Fruit fly (Drosophila melanogaster): ENCODE results near the gene Wee1.
A peak's percentile ranks its signal among the peaks of the same experiment; 100 is the strongest.

Gene Wee1

DNA sequence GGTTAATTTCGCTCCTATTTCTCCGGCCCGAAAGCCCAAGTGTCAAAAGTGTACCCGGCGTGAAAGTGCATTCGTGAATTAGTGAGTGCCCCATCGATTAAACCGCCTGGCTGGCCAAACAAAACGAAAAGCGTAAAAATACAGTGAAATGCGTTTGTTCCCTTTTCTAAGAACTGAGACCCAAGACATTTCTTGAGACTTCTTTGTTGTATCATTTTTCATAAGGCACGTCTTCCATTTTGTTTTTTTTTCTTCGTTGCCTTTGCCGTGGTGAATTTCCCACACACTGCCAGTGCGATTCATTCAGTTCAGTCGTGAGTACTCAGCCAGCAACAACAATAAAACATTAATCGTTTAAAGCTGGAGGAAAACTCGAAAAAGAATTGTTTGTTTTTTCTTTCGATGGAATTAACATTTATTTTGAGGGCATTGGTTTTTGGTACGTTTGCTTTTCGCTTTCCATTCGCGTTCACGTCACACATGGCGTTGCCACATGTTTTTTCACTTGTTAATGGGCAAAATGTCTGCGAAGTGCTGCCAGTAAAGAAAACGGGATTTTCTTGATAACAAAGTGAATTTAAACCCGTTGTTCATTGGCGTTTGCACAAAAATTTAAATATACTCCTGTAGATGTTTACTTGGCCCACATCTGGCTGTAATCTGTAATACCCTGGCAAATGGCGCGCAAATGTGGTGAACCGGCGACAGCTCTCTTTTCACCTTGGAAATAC, 7.6 kb upstream of the Wee1 start:
- no peak for TF ChIP-seq Ets98B (GFP tag; IDR thresholded peaks at IDR 0.05)
- no peak for TF ChIP-seq CG13204 (GFP tag; optimal IDR thresholded peaks at IDR 0.05)
- peak; percentile 96 for TF ChIP-seq EcR (GFP tag; optimal IDR thresholded peaks at IDR 0.05)
- TF ChIP-seq CG8301 (tag; optimal IDR thresholded peaks at IDR 0.05) = peak; percentile 14
- TF ChIP-seq Snoo (tag; optimal IDR thresholded peaks at IDR 0.05) = no peak
- no peak for TF ChIP-seq rn (GFP tag; IDR thresholded peaks at IDR 0.05)
- no peak for TF ChIP-seq D1 (tag; optimal IDR thresholded peaks at IDR 0.05)
- no peak for TF ChIP-seq CG10348 (GFP tag; IDR thresholded peaks at IDR 0.05)
- TF ChIP-seq CG4496 (GFP tag; IDR thresholded peaks at IDR 0.05) = 0 out of 3 replicates have a peak, but pooled peaks have one; percentile 18
- TF ChIP-seq Pif1B (GFP tag; optimal IDR thresholded peaks at IDR 0.05) = peak; percentile 3
- no peak for TF ChIP-seq CG17806 (tag; optimal IDR thresholded peaks at IDR 0.05)
- TF ChIP-seq CG32121 (GFP tag; IDR thresholded peaks at IDR 0.05) = no peak
- peak; percentile 48; the same call in 1 of the 2 replicates for TF ChIP-seq CG12605 (GFP tag; IDR thresholded peaks at IDR 0.05)
- TF ChIP-seq CG15710 (tag; optimal IDR thresholded peaks at IDR 0.05) = no peak
- peak; percentile 10 for TF ChIP-seq gl (tag; optimal IDR thresholded peaks at IDR 0.05)
- TF ChIP-seq CG8159 (tag; optimal IDR thresholded peaks at IDR 0.05) = peak; percentile 29
- TF ChIP-seq CG14655 (GFP tag; optimal IDR thresholded peaks at IDR 0.05) = no peak
- TF ChIP-seq Pif1A (GFP tag; optimal IDR thresholded peaks at IDR 0.05) = no peak
- no peak for TF ChIP-seq fd96Ca (GFP tag; IDR thresholded peaks at IDR 0.05)
- TF ChIP-seq CG34367 (tag; optimal IDR thresholded peaks at IDR 0.05) = no peak
- TF ChIP-seq CG9948 (tag; optimal IDR thresholded peaks at IDR 0.05) = no peak

DNA sequence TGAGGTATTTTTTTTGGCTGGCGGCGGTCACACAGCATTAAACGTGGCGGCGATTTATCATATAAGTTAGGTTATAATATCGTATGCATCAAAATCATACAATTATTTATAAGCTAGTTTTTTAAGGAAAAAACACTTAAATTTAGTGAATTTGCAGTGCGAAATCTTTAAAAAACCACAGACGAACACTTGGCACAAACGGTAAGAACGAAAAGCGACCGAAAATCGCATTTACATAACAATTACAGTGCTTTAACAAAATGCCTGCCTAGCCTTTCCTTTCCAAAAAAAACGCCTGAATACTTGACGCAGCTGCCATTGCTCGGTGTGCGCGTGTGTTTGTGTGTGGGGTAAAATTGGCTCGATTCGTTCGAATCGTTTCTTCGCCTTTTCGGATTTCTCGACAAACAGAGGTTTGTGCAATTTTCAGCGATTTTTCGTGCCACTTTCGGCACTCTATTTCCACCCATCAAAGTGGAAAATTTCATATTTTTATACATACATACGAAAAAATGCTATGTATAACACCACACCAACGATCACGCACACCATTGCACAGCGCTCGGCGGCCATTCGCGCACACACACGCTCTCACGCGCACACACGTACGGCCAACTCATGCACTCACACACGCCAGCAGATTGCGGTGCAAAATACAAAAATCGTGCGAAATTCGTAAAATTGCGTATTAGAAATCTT, 6.9 kb upstream of the Wee1 start, which contains the start of gene Hrb27C:
Gene Hrb27C, plus strand, starts transcription at position 44 of the 699 bp plus-strand sequence.
- TF ChIP-seq CG32121 (GFP tag; IDR thresholded peaks at IDR 0.05) (no peak), Ets98B (GFP tag; IDR thresholded peaks at IDR 0.05) (peak; percentile 33; the same call in 1 of the 2 replicates)

DNA sequence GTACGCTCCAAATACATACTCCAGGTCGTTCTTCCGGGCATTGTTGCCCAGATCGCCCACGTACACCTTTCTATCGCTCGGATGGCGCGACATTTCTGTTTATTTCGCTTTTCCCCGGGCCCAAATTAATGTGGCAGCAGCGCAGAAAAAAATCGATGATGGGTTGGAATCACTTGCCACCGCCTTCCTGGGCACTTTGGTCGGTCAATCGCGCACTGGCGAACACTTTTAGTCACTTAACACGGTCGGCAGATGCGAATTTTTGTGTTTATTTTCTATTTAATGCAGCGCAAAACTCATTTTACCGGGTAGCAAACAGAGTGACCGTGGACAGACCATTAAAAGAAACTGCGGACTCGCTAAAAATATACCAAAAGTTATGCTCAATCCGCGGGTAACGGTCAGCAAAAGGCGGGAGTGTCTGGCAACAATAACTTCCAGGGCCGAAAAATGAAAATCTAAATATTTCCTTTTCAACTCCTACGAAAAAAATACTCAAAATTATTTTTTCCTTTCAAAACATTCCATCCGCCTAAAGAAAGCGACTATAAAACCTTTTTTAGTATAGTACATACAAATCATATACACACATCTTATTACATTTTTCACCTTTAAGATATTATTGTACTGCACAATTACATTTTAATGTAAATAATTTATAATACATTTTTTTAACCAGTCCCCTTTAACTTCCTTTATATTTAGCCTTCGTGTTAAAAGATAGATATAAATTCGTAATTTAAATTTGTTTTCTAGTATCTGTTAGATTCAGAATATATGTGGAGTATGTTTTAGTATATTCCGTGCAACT, 6.1 kb upstream of the Wee1 start, which contains the start of gene x16:
Gene x16, minus strand, starts transcription at position 361 of the 811 bp plus-strand sequence.
- TF ChIP-seq Ets98B (GFP tag; IDR thresholded peaks at IDR 0.05) (no peak), CG15710 (tag; optimal IDR thresholded peaks at IDR 0.05) (no peak), D1 (tag; optimal IDR thresholded peaks at IDR 0.05) (no peak), CG10348 (GFP tag; IDR thresholded peaks at IDR 0.05) (no peak), CG14655 (GFP tag; optimal IDR thresholded peaks at IDR 0.05) (no peak), CG8159 (tag; optimal IDR thresholded peaks at IDR 0.05) (peak; percentile 13), CG34367 (tag; optimal IDR thresholded peaks at IDR 0.05) (no peak), Snoo (tag; optimal IDR thresholded peaks at IDR 0.05) (no peak)

DNA sequence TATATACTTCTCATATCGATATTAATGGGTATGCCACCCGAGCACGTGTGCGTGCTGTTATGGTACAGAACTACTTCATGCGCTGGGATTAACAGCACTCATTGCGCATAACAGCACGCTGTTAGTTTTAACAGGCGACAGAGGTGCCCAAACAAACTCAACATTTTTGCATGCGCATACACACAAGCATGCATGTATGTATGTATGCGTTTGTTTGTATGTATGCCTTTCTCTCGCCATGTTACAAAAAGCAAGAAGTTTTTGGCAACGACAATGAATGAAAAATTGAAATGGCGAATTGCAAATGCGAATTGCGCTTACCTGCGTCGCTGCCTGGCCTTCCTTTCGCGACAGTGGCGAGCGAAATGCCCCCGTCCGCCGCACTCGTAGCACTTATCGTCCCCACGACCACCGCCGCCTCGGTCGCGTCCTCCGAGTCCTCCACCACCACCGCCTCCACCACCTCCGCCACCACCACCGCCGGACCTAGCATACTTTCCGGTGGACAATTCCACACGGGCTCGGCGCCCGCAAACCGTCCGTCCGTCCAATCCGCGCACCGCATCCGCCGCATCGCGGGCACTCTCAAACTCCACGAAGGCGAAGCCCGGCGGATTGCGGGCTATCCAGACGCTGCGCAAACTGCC, 5.4 kb upstream of the Wee1 start:
- TF ChIP-seq CG9948 (tag; optimal IDR thresholded peaks at IDR 0.05) = no peak
- TF ChIP-seq CG15710 (tag; optimal IDR thresholded peaks at IDR 0.05) = peak; percentile 4

DNA sequence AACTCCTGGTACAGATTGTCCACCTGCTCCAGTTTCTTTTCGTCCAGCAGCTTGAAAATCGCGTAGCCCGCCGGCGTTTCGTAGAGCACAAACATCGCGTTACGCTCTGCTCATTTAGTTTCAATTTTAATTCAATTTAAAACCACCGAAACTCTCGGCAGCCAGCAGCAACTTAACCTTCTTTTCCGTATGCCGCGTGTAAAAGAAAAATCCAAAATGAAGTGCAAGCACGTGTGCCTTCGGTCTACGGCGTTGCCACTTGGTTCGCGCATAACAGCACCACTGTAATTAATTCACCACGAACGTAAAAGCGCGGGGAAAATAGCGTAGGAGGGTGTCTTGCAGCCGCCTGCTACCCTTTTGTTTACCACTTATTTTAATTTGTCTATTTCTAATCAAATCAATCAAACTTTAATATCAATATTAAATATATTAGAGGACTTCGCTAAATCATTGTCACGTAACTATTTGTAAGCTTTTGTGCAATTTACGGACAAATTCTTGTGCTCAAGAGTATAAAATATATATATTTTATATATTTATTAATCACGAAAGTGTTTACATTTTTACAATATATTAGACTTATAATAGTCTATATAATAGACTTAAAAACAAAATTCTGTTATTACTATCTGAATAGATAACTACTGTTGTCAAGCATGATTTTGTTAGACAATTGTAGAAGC, 4.7 kb upstream of the Wee1 start, which contains the start of gene nop5:
Gene nop5, minus strand, starts transcription at position 227 of the 686 bp plus-strand sequence.
- peak; percentile 50 for TF ChIP-seq Snoo (tag; optimal IDR thresholded peaks at IDR 0.05)
- no peak for TF ChIP-seq CG32121 (GFP tag; IDR thresholded peaks at IDR 0.05)
- TF ChIP-seq CG15710 (tag; optimal IDR thresholded peaks at IDR 0.05) = peak; percentile 67
- no peak for TF ChIP-seq CG8301 (tag; optimal IDR thresholded peaks at IDR 0.05)
- TF ChIP-seq CG17806 (tag; optimal IDR thresholded peaks at IDR 0.05) = peak; percentile 44
- TF ChIP-seq CG9948 (tag; optimal IDR thresholded peaks at IDR 0.05) = peak; percentile 63
- no peak for TF ChIP-seq EcR (GFP tag; optimal IDR thresholded peaks at IDR 0.05)
- no peak for TF ChIP-seq gl (tag; optimal IDR thresholded peaks at IDR 0.05)
